Fruit fly (Drosophila melanogaster) whole organism, prepupa: ENCODE data around the gene Nlg4.

Experiments
- CG10669 ChIP-seq: fragments of 200-800 bp; sonication (Bioruptor generic); optimal IDR thresholded peaks from 3 replicates; lab custom pipeline; 2018; ENCODE audit warnings: missing biosample characterization, mild to moderate bottlenecking, missing genetic modification characterization, moderate library complexity
- CG11294 ChIP-seq: fragments of 200-800 bp; sonication (Bioruptor generic); IDR thresholded peaks from 2 replicates; pipeline ENCODE4 v1.3.6; 2022; ENCODE audit warnings: missing biosample characterization, missing genetic modification characterization
- CG11902 ChIP-seq: fragments of 200-800 bp; sonication (Bioruptor generic); optimal IDR thresholded peaks from 3 replicates; lab custom pipeline; 2016; ENCODE audit warnings: missing biosample characterization, missing genetic modification characterization
- CG1621 ChIP-seq: fragments of 200-800 bp; sonication (Bioruptor generic); optimal IDR thresholded peaks from 3 replicates; lab custom pipeline; 2018; ENCODE audit warnings: missing biosample characterization, mild to moderate bottlenecking, missing genetic modification characterization
- CG3032 ChIP-seq: fragments of 200-800 bp; optimal IDR thresholded peaks from 2 replicates; lab custom pipeline; 2019; ENCODE audit warnings: missing biosample characterization, mild to moderate bottlenecking, missing genetic modification characterization, moderate library complexity
- CG32006 ChIP-seq: fragments of 200-800 bp; sonication (Bioruptor generic); optimal IDR thresholded peaks from 3 replicates; lab custom pipeline; 2017; ENCODE audit warnings: missing biosample characterization, mild to moderate bottlenecking, missing genetic modification characterization
- CG34406 ChIP-seq: fragments of 200-800 bp; sonication (Bioruptor generic); optimal IDR thresholded peaks from 3 replicates; lab custom pipeline; 2016; ENCODE audit warnings: missing biosample characterization, missing genetic modification characterization
- CG3919 ChIP-seq: fragments of 200-800 bp; sonication (Bioruptor generic); optimal IDR thresholded peaks from 3 replicates; lab custom pipeline; 2016; ENCODE audit warnings: missing biosample characterization, missing genetic modification characterization
- CG4318 ChIP-seq: fragments of 200-800 bp; sonication (Bioruptor generic); optimal IDR thresholded peaks from 3 replicates; lab custom pipeline; 2017; ENCODE audit warnings: missing biosample characterization, mild to moderate bottlenecking, missing genetic modification characterization
- CG6163 ChIP-seq: fragments of 200-800 bp; sonication (Bioruptor generic); IDR thresholded peaks from 3 replicates; pipeline ENCODE4 v1.3.6; 2022; ENCODE audit warnings: missing biosample characterization, missing genetic modification characterization
- CG6276 ChIP-seq: fragments of 200-800 bp; sonication (Bioruptor generic); optimal IDR thresholded peaks from 2 replicates; lab custom pipeline; 2017; ENCODE audit warnings: missing biosample characterization, mild to moderate bottlenecking, missing genetic modification characterization
- CG6792 ChIP-seq: fragments of 200-800 bp; sonication (Bioruptor generic); optimal IDR thresholded peaks from 3 replicates; lab custom pipeline; 2016; ENCODE audit warnings: missing biosample characterization, missing genetic modification characterization
- CG6808 ChIP-seq: fragments of 200-800 bp; sonication (Bioruptor generic); optimal IDR thresholded peaks from 3 replicates; lab custom pipeline; 2017; ENCODE audit warnings: missing biosample characterization, missing genetic modification characterization, mild to moderate bottlenecking, moderate library complexity, missing genetic modification reagents
- CG6854 ChIP-seq: fragments of 200-800 bp; sonication (Bioruptor generic); optimal IDR thresholded peaks from 2 replicates; lab custom pipeline; 2017; ENCODE audit warnings: missing biosample characterization, mild to moderate bottlenecking, missing genetic modification characterization
- CG7368 ChIP-seq: fragments of 200-800 bp; sonication (Bioruptor generic); optimal IDR thresholded peaks from 3 replicates; lab custom pipeline; 2016; ENCODE audit warnings: missing biosample characterization, missing genetic modification characterization
- CG8119 ChIP-seq: fragments of 200-800 bp; sonication (Bioruptor generic); IDR thresholded peaks from 3 replicates; pipeline ENCODE4 v1.3.6; 2022; ENCODE audit warnings: missing biosample characterization, missing genetic modification characterization
- CG9139 ChIP-seq: fragments of 200-800 bp; sonication (Bioruptor generic); optimal IDR thresholded peaks from 3 replicates; lab custom pipeline; 2017; ENCODE audit warnings: missing biosample characterization, mild to moderate bottlenecking, missing genetic modification characterization
- Eip75B ChIP-seq: fragments of 200-800 bp; sonication (Bioruptor generic); optimal IDR thresholded peaks from 3 replicates; lab custom pipeline; 2016; ENCODE audit warnings: missing biosample characterization, missing genetic modification characterization
- Eip78C ChIP-seq: fragments of 200-800 bp; sonication (Bioruptor generic); peaks from one replicate; lab custom pipeline; 2016; ENCODE audit warnings: missing biosample characterization, missing genetic modification characterization
- Eip93F ChIP-seq: fragments of 200-800 bp; sonication (Bioruptor generic); optimal IDR thresholded peaks from 2 replicates; lab custom pipeline; 2016; ENCODE audit warnings: missing biosample characterization, mild to moderate bottlenecking, missing genetic modification characterization
- Ets21C ChIP-seq: fragments of 200-800 bp; sonication (Bioruptor generic); optimal IDR thresholded peaks from 3 replicates; lab custom pipeline; 2016; ENCODE audit warnings: missing biosample characterization, missing genetic modification characterization
- Ets96B ChIP-seq: fragments of 200-800 bp; optimal IDR thresholded peaks from 2 replicates; lab custom pipeline; 2019; ENCODE audit warnings: missing biosample characterization, mild to moderate bottlenecking, missing genetic modification characterization, moderate library complexity
- Gug ChIP-seq: fragments of 200-800 bp; sonication (Bioruptor generic); IDR thresholded peaks from 2 replicates; pipeline ENCODE4 v1.3.6; 2022; ENCODE audit warnings: missing biosample characterization, missing genetic modification characterization
- Hr38 ChIP-seq: sonication (Bioruptor generic); optimal IDR thresholded peaks from 2 replicates; lab custom pipeline; 2016; ENCODE audit warnings: missing biosample characterization, missing genetic modification characterization
- Hr4 ChIP-seq: fragments of 200-800 bp; sonication (Bioruptor generic); optimal IDR thresholded peaks from 3 replicates; lab custom pipeline; 2016; ENCODE audit warnings: missing biosample characterization, missing genetic modification characterization
- Met ChIP-seq: fragments of 200-800 bp; sonication (Bioruptor generic); optimal IDR thresholded peaks from 3 replicates; lab custom pipeline; 2016; ENCODE audit warnings: missing biosample characterization, missing genetic modification characterization
- Smox ChIP-seq: fragments of 200-800 bp; sonication (Bioruptor generic); optimal IDR thresholded peaks from 3 replicates; lab custom pipeline; 2016; ENCODE audit warnings: missing biosample characterization, missing genetic modification characterization
- Sox102F ChIP-seq: fragments of 200-800 bp; sonication (Bioruptor generic); optimal IDR thresholded peaks from 2 replicates; lab custom pipeline; 2016; ENCODE audit warnings: missing biosample characterization, mild to moderate bottlenecking, missing genetic modification characterization
- Sox14 ChIP-seq: fragments of 200-800 bp; sonication (Bioruptor generic); optimal IDR thresholded peaks from 3 replicates; lab custom pipeline; 2016; ENCODE audit warnings: missing biosample characterization, missing genetic modification characterization
- Sox15 ChIP-seq: fragments of 200-800 bp; sonication (Bioruptor generic); optimal IDR thresholded peaks from 3 replicates; lab custom pipeline; 2016; ENCODE audit warnings: missing biosample characterization, missing genetic modification characterization
- achi ChIP-seq: fragments of 200-800 bp; sonication (Bioruptor generic); optimal IDR thresholded peaks from 3 replicates; lab custom pipeline; 2016; ENCODE audit warnings: missing biosample characterization, missing genetic modification characterization
- acj6 ChIP-seq: fragments of 200-800 bp; sonication (Bioruptor generic); optimal IDR thresholded peaks from 3 replicates; lab custom pipeline; 2016; ENCODE audit warnings: missing biosample characterization, missing genetic modification characterization
- dac ChIP-seq: fragments of 200-800 bp; sonication (Bioruptor generic); optimal IDR thresholded peaks from 2 replicates; lab custom pipeline; 2017; ENCODE audit warnings: missing biosample characterization, mild to moderate bottlenecking, missing genetic modification characterization
- dsx ChIP-seq: fragments of 200-800 bp; optimal IDR thresholded peaks from 3 replicates; lab custom pipeline; 2019; ENCODE audit warnings: missing biosample characterization, mild to moderate bottlenecking, missing genetic modification characterization, moderate library complexity; ENCODE audit not compliant: poor library complexity, severe bottlenecking
- esn ChIP-seq: fragments of 200-800 bp; sonication (Bioruptor generic); optimal IDR thresholded peaks from 2 replicates; lab custom pipeline; 2016; ENCODE audit warnings: missing biosample characterization, mild to moderate bottlenecking, missing genetic modification characterization, moderate library complexity
- fd85E ChIP-seq: fragments of 200-800 bp; sonication (Bioruptor generic); optimal IDR thresholded peaks from 3 replicates; lab custom pipeline; 2016; ENCODE audit warnings: missing biosample characterization, missing genetic modification characterization
- fkh ChIP-seq: fragments of 200-800 bp; sonication (Bioruptor generic); optimal IDR thresholded peaks from 3 replicates; lab custom pipeline; 2017; ENCODE audit warnings: missing biosample characterization, mild to moderate bottlenecking, missing genetic modification characterization, moderate library complexity
- net ChIP-seq: fragments of 200-800 bp; sonication (Bioruptor generic); optimal IDR thresholded peaks from 3 replicates; lab custom pipeline; 2016; ENCODE audit warnings: missing biosample characterization, missing genetic modification characterization
- salr ChIP-seq, 2 experiments: fragments of 200-800 bp; sonication (Bioruptor generic); optimal IDR thresholded peaks; 3 replicates each; lab custom pipeline; 2016 to 2018; ENCODE audit warnings: missing biosample characterization in 2 of 2, missing genetic modification characterization in 2 of 2, mild to moderate bottlenecking in 1 of 2
- ss ChIP-seq, 2 experiments: fragments of 200-800 bp; sonication (Bioruptor generic); optimal IDR thresholded peaks; 2 replicates in 1 of 2; 3 replicates in 1 of 2; lab custom pipeline; 2017 to 2018; ENCODE audit warnings: mild to moderate bottlenecking in 2 of 2, missing biosample characterization in 2 of 2, missing genetic modification characterization in 2 of 2, moderate library complexity in 1 of 2
- topi ChIP-seq: fragments of 200-800 bp; sonication (Bioruptor generic); optimal IDR thresholded peaks from 3 replicates; lab custom pipeline; 2016; ENCODE audit warnings: missing biosample characterization, missing genetic modification characterization

Nlg4 gene

dm6 chr3R:20262927-20263644 is 58.5 kb downstream of the Nlg4 start (continued):
- TF ChIP-seq topi (GFP tag; lab: Kevin White, UChicago) (no peak), Ets21C (GFP tag; lab: Kevin White, UChicago) (no peak)

dm6 chr3R:20263793-20264483 is 59.3 kb downstream of the Nlg4 start:
- TF ChIP-seq ss (GFP tag; optimal IDR thresholded peaks at IDR 0.05; lab: Kevin White, UChicago) = peak; percentile 21 to 66
- TF ChIP-seq dsx (GFP tag; lab: Kevin White, UChicago) = peak; percentile 75
- TF ChIP-seq CG6163 (GFP tag; lab: Robert Waterston, UW) = peak; percentile 45; the same call in 1 of the 3 replicates
- no peak for TF ChIP-seq CG3919 (GFP tag; lab: Kevin White, UChicago)
- no peak for TF ChIP-seq CG10669 (GFP tag; lab: Kevin White, UChicago)
- no peak for TF ChIP-seq Hr4 (GFP tag; lab: Kevin White, UChicago)
- TF ChIP-seq Eip78C (GFP tag; lab: Kevin White, UChicago) = peak; percentile 67
- TF ChIP-seq CG6792 (GFP tag; lab: Kevin White, UChicago) = no peak
- no peak for TF ChIP-seq Hr38 (GFP tag; lab: Kevin White, UChicago)
- TF ChIP-seq CG4318 = no peak
- TF ChIP-seq Met (GFP tag; lab: Kevin White, UChicago) = no peak
- TF ChIP-seq Sox102F (GFP tag; lab: Kevin White, UChicago) = peak; percentile 7
- TF ChIP-seq achi (GFP tag; lab: Kevin White, UChicago) = no peak
- TF ChIP-seq Ets96B = peak; percentile 17
- no peak for TF ChIP-seq CG11902 (GFP tag; lab: Kevin White, UChicago)
- TF ChIP-seq esn (GFP tag; lab: Kevin White, UChicago) = no peak
- peak; percentile 24 for TF ChIP-seq CG9139 (GFP tag; lab: Kevin White, UChicago)
- no peak for TF ChIP-seq net (GFP tag; lab: Kevin White, UChicago)
- no peak for TF ChIP-seq salr (GFP tag; optimal IDR thresholded peaks at IDR 0.05; lab: Kevin White, UChicago)
- no peak for TF ChIP-seq CG1621 (tag; lab: Kevin White, UChicago)
- TF ChIP-seq CG34406 = no peak
- no peak for TF ChIP-seq CG3032
- TF ChIP-seq fd85E = no peak
- TF ChIP-seq Smox = no peak
- TF ChIP-seq CG6808 (GFP tag; lab: Kevin White, UChicago) = peak; percentile 8
- no peak for TF ChIP-seq CG6276 (GFP tag; lab: Kevin White, UChicago)
- no peak for TF ChIP-seq CG6854 (GFP tag; lab: Kevin White, UChicago)
- no peak for TF ChIP-seq Gug
- no peak for TF ChIP-seq Sox15 (GFP tag; lab: Kevin White, UChicago)
- no peak for TF ChIP-seq Ets21C (GFP tag; lab: Kevin White, UChicago)
- TF ChIP-seq Eip75B (GFP tag; lab: Kevin White, UChicago) = peak; percentile 3
- no peak for TF ChIP-seq Eip93F (GFP tag; lab: Kevin White, UChicago)
- TF ChIP-seq dac (GFP tag; lab: Kevin White, UChicago) = no peak
- no peak for TF ChIP-seq CG8119
- no peak for TF ChIP-seq Sox14 (GFP tag; lab: Kevin White, UChicago)
- TF ChIP-seq CG32006 (GFP tag; lab: Kevin White, UChicago) = no peak
- no peak for TF ChIP-seq CG11294 (GFP tag; lab: Robert Waterston, UW)
- no peak for TF ChIP-seq topi (GFP tag; lab: Kevin White, UChicago)
- TF ChIP-seq acj6 (GFP tag; lab: Kevin White, UChicago) = no peak
- peak; percentile 90 for TF ChIP-seq fkh (GFP tag; lab: Kevin White, UChicago)
- TF ChIP-seq CG7368 (GFP tag; lab: Kevin White, UChicago) = no peak
